Worm (Caenorhabditis elegans): ENCODE results near the gene frpr-1.

Gene frpr-1

ce11 chrX:8155969-8156368 is 26.5 kb upstream of the frpr-1 start (continued):
- TF ChIP-seq ceh-100 (GFP tag; IDR thresholded peaks at IDR 0.05), result no peak
- TF ChIP-seq ztf-18 (tag; optimal IDR thresholded peaks at IDR 0.05), result no peak
- no peak for TF ChIP-seq D2030.7 (GFP tag; IDR thresholded peaks at IDR 0.05)
- no peak for TF ChIP-seq lsl-1 (GFP tag; optimal IDR thresholded peaks at IDR 0.05)
- TF ChIP-seq ets-4 (GFP tag; optimal IDR thresholded peaks at IDR 0.05), result no peak
- peak; percentile 66; the same call in 1 of the 2 replicates for TF ChIP-seq ceh-40 (GFP tag; IDR thresholded peaks at IDR 0.05)
- TF ChIP-seq Y56A3A.18 (GFP tag; IDR thresholded peaks at IDR 0.05), result no peak
- TF ChIP-seq xnd-1 (tag; optimal IDR thresholded peaks at IDR 0.05), result no peak
- TF ChIP-seq nfyb-1 (GFP tag; IDR thresholded peaks at IDR 0.05), result peak; percentile 65
- no peak for TF ChIP-seq F33H1.4 (GFP tag; IDR thresholded peaks at IDR 0.05)
- TF ChIP-seq cebp-1 (GFP tag; IDR thresholded peaks at IDR 0.05), result no peak
- TF ChIP-seq cebp-1 (tag; optimal IDR thresholded peaks at IDR 0.05), result no peak
- peak; percentile 88 for TF ChIP-seq tbp1 (GFP tag; optimal IDR thresholded peaks at IDR 0.05)
- no peak for TF ChIP-seq attf-6 (GFP tag; IDR thresholded peaks at IDR 0.05)
- TF ChIP-seq mxl-1 (tag; optimal IDR thresholded peaks at IDR 0.05), result no peak
- no peak for TF ChIP-seq madf-10 (tag; optimal IDR thresholded peaks at IDR 0.05)
- TF ChIP-seq F52B5.7 (tag; optimal IDR thresholded peaks at IDR 0.05), result no peak
- TF ChIP-seq F22D6.2 (tag; optimal IDR thresholded peaks at IDR 0.05), result no peak
- no peak for TF ChIP-seq ztf-3 (GFP tag; optimal IDR thresholded peaks at IDR 0.05)
- 0 out of 2 replicates have a peak, but pooled peaks have one; percentile 66 for TF ChIP-seq ztf-28 (GFP tag; IDR thresholded peaks at IDR 0.05)
- no peak for TF ChIP-seq let-607 (tag; optimal IDR thresholded peaks at IDR 0.05)
- no peak for TF ChIP-seq C17E4.6 (GFP tag; IDR thresholded peaks at IDR 0.05)
- peak; percentile 69 for TF ChIP-seq hmg-1.2 (GFP tag; IDR thresholded peaks at IDR 0.05)
- no peak for TF ChIP-seq attf-5 (GFP tag; optimal IDR thresholded peaks at IDR 0.05)
- 0 out of 2 replicates have a peak, but pooled peaks have one; percentile 63 for TF ChIP-seq cebp-2 (GFP tag; IDR thresholded peaks at IDR 0.05)
- TF ChIP-seq attf-3 (GFP tag; conservative IDR thresholded peaks at IDR 0.05), result no peak
- TF ChIP-seq him-1 (tag; optimal IDR thresholded peaks at IDR 0.05), result no peak
- no peak for TF ChIP-seq hsf-1 (GFP tag; IDR thresholded peaks at IDR 0.05)
- TF ChIP-seq snpc-1.1 (tag; optimal IDR thresholded peaks at IDR 0.05; ENCODE audit: insufficient read depth), result no peak
- peak; percentile 11 for TF ChIP-seq ceh-27 (GFP tag; optimal IDR thresholded peaks at IDR 0.05)
- TF ChIP-seq ama-1 (optimal IDR thresholded peaks at IDR 0.05), result no peak
- TF ChIP-seq ama-1 (GFP tag; optimal IDR thresholded peaks at IDR 0.05), result peak in 1 of 2 experiments; percentile 56
- TF ChIP-seq nhr-179 (tag; optimal IDR thresholded peaks at IDR 0.05), result no peak
- TF ChIP-seq lir-1 (GFP tag; conservative IDR thresholded peaks at IDR 0.05), result no peak
- peak; percentile 36; the same call in 1 of the 2 replicates for TF ChIP-seq zfh-2 (GFP tag; conservative IDR thresholded peaks at IDR 0.05)
- TF ChIP-seq ekl-4 (GFP tag; IDR thresholded peaks at IDR 0.05), result peak; percentile 67; the same call in 1 of the 2 replicates
- TF ChIP-seq dpl-1 (GFP tag; optimal IDR thresholded peaks at IDR 0.05), result no peak
- TF ChIP-seq unc-62 (GFP tag; optimal IDR thresholded peaks at IDR 0.05), result no peak
- peak; percentile 21 for TF ChIP-seq rpc-1 (optimal IDR thresholded peaks at IDR 0.05)
- peak; percentile 31 for TF ChIP-seq rpc-1 (tag; optimal IDR thresholded peaks at IDR 0.05)
- no peak for TF ChIP-seq mes-4 (tag; optimal IDR thresholded peaks at IDR 0.05)
- TF ChIP-seq tbx-9 (tag; optimal IDR thresholded peaks at IDR 0.05; ENCODE audit: borderline replicate concordance), result no peak
- TF ChIP-seq F23B12.7 (tag; optimal IDR thresholded peaks at IDR 0.05; ENCODE audit: insufficient read depth), result no peak
- TF ChIP-seq hrde-1 (tag; optimal IDR thresholded peaks at IDR 0.05; ENCODE audit: borderline replicate concordance), result no peak
- TF ChIP-seq somi-1 (GFP tag; optimal IDR thresholded peaks at IDR 0.05), result no peak
- TF ChIP-seq aptf-2 (GFP tag; conservative IDR thresholded peaks at IDR 0.05), result no peak
- TF ChIP-seq snpc-3.4 (tag; optimal IDR thresholded peaks at IDR 0.05), result peak; percentile 31
- TF ChIP-seq lin-40 (tag; optimal IDR thresholded peaks at IDR 0.05), result no peak
- TF ChIP-seq bed-1 (GFP tag; IDR thresholded peaks at IDR 0.05), result no peak
- TF ChIP-seq Y53G8AR.9 (GFP tag; conservative IDR thresholded peaks at IDR 0.05), result no peak
